Fruit fly (Drosophila melanogaster) whole organism: ENCODE data around the gene Spn88Eb.

Experiments
- CG8478 ChIP-seq: fragments of >200 bp; optimal IDR thresholded peaks from 2 replicates; lab custom pipeline; 2018; ENCODE audit warnings: inconsistent platforms
- EcR ChIP-seq, 2 experiments: fragments of >200 bp; optimal IDR thresholded peaks; 2 replicates each; lab custom pipeline; 2017; ENCODE audit warnings: missing biosample characterization in 2 of 2, missing genetic modification characterization in 2 of 2, missing genetic modification reagents in 2 of 2
- psq ChIP-seq: fragments of >200 bp; optimal IDR thresholded peaks from 2 replicates; lab custom pipeline; 2017
- usp ChIP-seq: fragments of >200 bp; optimal IDR thresholded peaks from 2 replicates; lab custom pipeline; 2017; ENCODE audit warnings: missing biosample characterization, missing genetic modification characterization, mixed read lengths

dm6 chr3R:15243046-15243356, 34.4 kb upstream of the Spn88Eb start:
- TF ChIP-seq CG8478 (lab: Kevin White, UChicago) (no peak), psq (lab: Kevin White, UChicago) (no peak), usp (no peak), EcR (GFP tag; optimal IDR thresholded peaks at IDR 0.05; lab: Kevin White, UChicago) (no peak)
